Worm (Caenorhabditis elegans) whole organism, L2 larva: ENCODE data around the gene math-13.

Experiments used
- C34F6.9 ChIP-seq: fragments of 150-350 bp; optimal IDR thresholded peaks from 2 replicates; lab custom pipeline; 2014; ENCODE audit warnings: missing biosample characterization, missing genetic modification characterization
- R02D3.7 ChIP-seq: fragments of 150-350 bp; optimal IDR thresholded peaks from 2 replicates; lab custom pipeline; 2014; ENCODE audit warnings: missing biosample characterization, missing genetic modification characterization
- Y55F3AM.14 ChIP-seq: fragments of 200-800 bp; sonication (Bioruptor generic); optimal IDR thresholded peaks from 2 replicates; lab custom pipeline; 2018; ENCODE audit warnings: mild to moderate bottlenecking, missing genetic modification characterization, missing compliant biosample characterization
- ama-1 ChIP-seq: fragments of 150-350 bp; optimal IDR thresholded peaks from 2 replicates; lab custom pipeline; 2018; ENCODE audit warnings: inconsistent platforms
- ceh-16 ChIP-seq: fragments of 150-350 bp; optimal IDR thresholded peaks from 2 replicates; lab custom pipeline; 2014; ENCODE audit warnings: missing biosample characterization, missing genetic modification characterization
- dmd-4 ChIP-seq: sonication (generic microtip); optimal IDR thresholded peaks from 2 replicates; lab custom pipeline; 2017; ENCODE audit warnings: missing biosample characterization, missing genetic modification characterization
- gmeb-1 ChIP-seq: fragments of 150-350 bp; optimal IDR thresholded peaks from 2 replicates; lab custom pipeline; 2014; ENCODE audit warnings: missing biosample characterization, missing genetic modification characterization
- lin-11 ChIP-seq: fragments of 150-350 bp; sonication (generic microtip); optimal IDR thresholded peaks from 2 replicates; lab custom pipeline; 2014; ENCODE audit warnings: missing biosample characterization, missing genetic modification characterization, inconsistent platforms, mixed read lengths
- lin-13 ChIP-seq: fragments of 150-350 bp; optimal IDR thresholded peaks from 2 replicates; lab custom pipeline; 2014; ENCODE audit warnings: missing biosample characterization, missing genetic modification reagents, missing genetic modification characterization
- lin-39 ChIP-seq: fragments of 150-350 bp; optimal IDR thresholded peaks from 2 replicates; lab custom pipeline; 2014; ENCODE audit warnings: missing biosample characterization, missing genetic modification reagents, missing genetic modification characterization
- mab-5 ChIP-seq: fragments of 150-350 bp; optimal IDR thresholded peaks from 2 replicates; lab custom pipeline; 2014; ENCODE audit warnings: missing biosample characterization, missing genetic modification characterization
- mdl-1 ChIP-seq, 2 experiments: fragments of 150-350 bp in 1 of 2; sonication (generic microtip) in 1 of 2; optimal IDR thresholded peaks; 2 replicates each; lab custom pipeline; 2017; ENCODE audit warnings: missing biosample characterization in 2 of 2, missing genetic modification characterization in 2 of 2
- nhr-77 ChIP-seq: fragments of 150-350 bp; optimal IDR thresholded peaks from 2 replicates; lab custom pipeline; 2014; ENCODE audit warnings: missing biosample characterization, missing genetic modification characterization
- peb-1 ChIP-seq: fragments of 150-350 bp; optimal IDR thresholded peaks from 2 replicates; lab custom pipeline; 2014; ENCODE audit warnings: missing biosample characterization, missing genetic modification characterization
- sem-4 ChIP-seq: fragments of 150-350 bp; optimal IDR thresholded peaks from 2 replicates; lab custom pipeline; 2014; ENCODE audit warnings: missing biosample characterization, missing genetic modification reagents, missing genetic modification characterization
- skn-1 ChIP-seq: sonication (generic microtip); optimal IDR thresholded peaks from 2 replicates; lab custom pipeline; 2017; ENCODE audit warnings: missing biosample characterization, missing genetic modification characterization
- unc-55 ChIP-seq: fragments of 150-350 bp; sonication (generic microtip); optimal IDR thresholded peaks from 3 replicates; lab custom pipeline; 2014; ENCODE audit warnings: missing biosample characterization, missing genetic modification reagents, missing genetic modification characterization
- unc-62 ChIP-seq: fragments of 150-350 bp; optimal IDR thresholded peaks from 2 replicates; lab custom pipeline; 2014; ENCODE audit warnings: missing biosample characterization, missing genetic modification reagents, missing genetic modification characterization
- ztf-1 ChIP-seq: fragments of 200-800 bp; sonication (Bioruptor generic); conservative IDR thresholded peaks from 2 replicates; pipeline ENCODE4 v1.3.6; 2022; ENCODE audit warnings: missing genetic modification characterization, missing compliant biosample characterization
- ztf-11 ChIP-seq: sonication (generic microtip); optimal IDR thresholded peaks from 2 replicates; lab custom pipeline; 2017; ENCODE audit warnings: missing biosample characterization, missing genetic modification characterization
- ztf-4 ChIP-seq: fragments of 150-350 bp; optimal IDR thresholded peaks from 2 replicates; lab custom pipeline; 2014; ENCODE audit warnings: missing biosample characterization, missing genetic modification characterization

Gene math-13

DNA sequence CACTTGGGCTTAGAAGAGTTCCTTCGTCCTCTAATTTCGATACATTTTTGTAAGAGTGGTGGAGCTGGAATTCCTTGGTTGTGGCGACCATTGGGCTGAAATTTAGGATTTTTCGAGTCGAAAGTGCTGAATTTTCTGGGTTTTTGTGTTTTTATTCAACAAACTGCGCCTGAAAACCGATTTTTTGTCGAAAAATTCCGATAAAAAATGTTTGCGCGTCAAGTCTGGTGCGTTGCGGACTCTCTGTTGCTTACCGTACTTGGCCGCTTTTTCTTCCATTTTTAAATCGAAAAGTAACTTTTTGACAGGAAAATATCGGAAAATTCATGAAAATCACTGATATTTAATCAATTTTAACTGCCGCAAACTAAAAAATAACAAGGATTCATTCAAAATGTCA is 42.1 kb downstream of the math-13 start, which contains the start of gene bath-4:
Gene bath-4 (minus strand): TSS at position 101 of the 400 bp plus-strand sequence.
- no peak for TF ChIP-seq mab-5 (tag; lab: Kevin White, UChicago)
- no peak for TF ChIP-seq ceh-16
- no peak for TF ChIP-seq ztf-4
- TF ChIP-seq skn-1, result no peak
- TF ChIP-seq lin-11, result no peak
- no peak for TF ChIP-seq nhr-77 (tag; lab: Kevin White, UChicago)
- no peak for TF ChIP-seq mdl-1 (tag; optimal IDR thresholded peaks at IDR 0.05; lab: Kevin White, UChicago)
- TF ChIP-seq R02D3.7 (tag; lab: Kevin White, UChicago), result no peak
- TF ChIP-seq ztf-1 (GFP tag; lab: Robert Waterston, UW), result no peak
- TF ChIP-seq unc-55 (GFP tag; lab: Kevin White, UChicago), result no peak
- TF ChIP-seq unc-62, result no peak

DNA sequence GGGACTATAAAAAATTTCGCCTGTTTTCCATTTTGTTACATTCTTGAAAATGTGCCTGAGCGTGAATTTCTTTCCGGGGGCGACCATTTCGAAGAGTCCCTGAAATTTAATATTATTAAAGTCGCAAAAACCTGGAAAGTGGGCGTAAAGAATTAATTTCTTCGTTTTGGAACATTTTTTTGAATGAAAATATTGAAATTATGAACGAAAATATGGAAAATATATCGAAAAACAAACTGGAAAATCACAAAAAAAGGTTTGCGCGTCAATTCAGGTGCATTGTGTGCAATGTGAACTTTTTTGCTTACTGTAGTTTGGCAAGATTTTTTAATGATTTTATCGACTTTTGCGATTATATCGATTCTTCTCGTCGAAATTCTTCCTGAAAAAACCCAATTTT is 45.3 kb downstream of the math-13 start, which contains the start of gene bath-7:
Gene bath-7 (minus strand): TSS at position 101 of the 400 bp plus-strand sequence.
- no peak for TF ChIP-seq lin-13 (GFP tag; lab: Kevin White, UChicago)
- TF ChIP-seq sem-4, result no peak

DNA sequence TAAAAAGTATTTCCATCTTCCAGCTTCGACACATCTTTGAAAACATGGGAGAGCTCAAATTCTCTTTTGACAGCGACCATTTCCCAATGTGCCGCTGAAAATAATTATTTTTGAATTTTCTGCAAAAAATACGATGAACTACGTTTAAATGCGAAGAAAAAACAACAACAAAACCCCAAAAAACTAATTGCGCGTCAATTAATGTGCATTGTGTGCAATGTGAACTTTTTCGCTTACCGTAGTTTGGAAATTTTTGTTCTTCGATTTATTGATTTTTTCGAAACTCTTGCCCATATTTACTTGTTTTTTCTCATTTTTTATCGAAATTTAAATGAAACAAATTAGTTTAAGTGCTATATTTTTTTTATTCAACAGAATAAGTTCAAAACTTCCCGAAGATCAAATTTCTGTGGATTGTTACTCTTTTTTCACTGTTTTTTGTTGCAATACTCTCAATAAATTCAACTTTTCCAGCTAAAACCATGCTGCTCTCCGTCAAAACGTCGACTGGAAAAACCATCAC is 47.0 kb downstream of the math-13 start, which contains the start of the genes bath-2 and F52C6.4:
Gene bath-2 (minus strand): TSS at position 101 of the 523 bp plus-strand sequence.
Gene F52C6.4 (plus strand): TSS at position 473 of the 523 bp plus-strand sequence.
- TF ChIP-seq ama-1, result no peak
- TF ChIP-seq, all 48 proteins: peak for 0

DNA sequence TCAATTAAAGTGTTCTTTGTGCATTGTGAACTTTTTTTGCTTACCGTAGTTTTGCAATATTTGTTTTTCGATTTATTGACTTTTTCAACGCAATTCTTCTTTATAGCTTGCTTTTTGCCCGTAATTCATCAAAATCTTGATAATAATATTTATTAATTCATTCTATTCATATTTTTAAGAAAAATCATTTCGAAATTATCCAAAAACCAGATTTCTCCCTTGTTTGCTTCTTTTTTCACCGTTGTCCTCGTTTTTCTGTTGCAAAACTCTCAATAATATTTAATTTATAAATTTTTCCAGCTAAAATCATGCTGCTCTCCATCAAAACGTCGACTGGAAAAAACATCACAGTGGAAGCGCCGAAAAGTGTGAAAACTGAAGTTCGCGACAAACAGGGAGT is 48.7 kb downstream of the math-13 start, which contains the start of gene F52C6.3:
Gene F52C6.3 (plus strand): TSS at position 301 of the 400 bp plus-strand sequence.
- TF ChIP-seq C34F6.9 (tag; lab: Kevin White, UChicago), result no peak

DNA sequence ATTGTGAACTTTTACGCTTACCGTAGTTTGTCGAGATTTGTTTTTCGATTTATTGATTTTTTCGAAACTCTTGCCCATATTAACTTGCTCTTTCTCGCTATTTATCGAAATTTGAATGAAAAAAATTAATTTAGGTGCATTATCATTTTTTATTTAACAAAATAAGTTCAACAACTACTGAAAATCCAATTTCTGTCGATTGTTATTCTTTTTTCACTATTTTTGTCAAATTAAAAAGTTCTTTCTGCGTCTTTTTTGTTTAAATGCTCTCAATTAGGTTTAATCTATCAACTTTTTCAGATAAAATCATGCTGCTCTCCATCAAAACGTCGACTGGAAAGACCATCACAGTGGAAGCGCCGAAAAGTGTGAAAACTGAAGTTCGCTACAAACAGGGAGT is 50.4 kb downstream of the math-13 start, which contains the start of gene F52C6.2:
Gene F52C6.2 (plus strand): TSS at position 301 of the 400 bp plus-strand sequence.
- TF ChIP-seq C34F6.9 (tag; lab: Kevin White, UChicago) (no peak), ztf-11 (no peak), ztf-1 (GFP tag; lab: Robert Waterston, UW) (no peak), gmeb-1 (tag; lab: Kevin White, UChicago) (no peak), Y55F3AM.14 (GFP tag; lab: Kevin White, UChicago) (no peak), lin-39 (tag; lab: Kevin White, UChicago) (no peak), dmd-4 (tag; lab: Kevin White, UChicago) (no peak), peb-1 (no peak)
- TF ChIP-seq, all 48 proteins: peak for 0
